Fruit fly (Drosophila melanogaster) ovary, adult (tissue): ENCODE data around the gene CG6299.

ENCODE experiments used
- CG17801 ChIP-seq: fragments of 200-800 bp; optimal IDR thresholded peaks from 2 replicates; lab custom pipeline; 2019; ENCODE audit warnings: missing biosample characterization, mild to moderate bottlenecking, missing genetic modification characterization, moderate library complexity; ENCODE audit not compliant: partially characterized antibody

Gene CG6299

dm6 chrX:15483010-15483802 is 20.7 kb downstream of the CG6299 start:
- no peak for TF ChIP-seq CG17801 (GFP tag; lab: Kevin White, UChicago)

dm6 chrX:15484451-15485032 is 22.0 kb downstream of the CG6299 start:
- TF ChIP-seq CG17801 (GFP tag; lab: Kevin White, UChicago): peak; percentile 10

dm6 chrX:15486682-15487081 is 24.2 kb downstream of the CG6299 start, which contains the start of gene Gmap:
TSS of gene Gmap (plus strand) at chrX:15486922.
- TF ChIP-seq CG17801 (GFP tag; lab: Kevin White, UChicago): peak; percentile 39

dm6 chrX:15490519-15490918 is 28.0 kb downstream of the CG6299 start:
- TF ChIP-seq CG17801 (GFP tag; lab: Kevin White, UChicago): no peak

- no peak for TF ChIP-seq CG17801 (GFP tag; lab: Kevin White, UChicago)
Observed at dm6 chrX:15495600-15496379, 33.3 kb downstream of the CG6299 start.

- TF ChIP-seq CG17801 (GFP tag; lab: Kevin White, UChicago): no peak
Observed at dm6 chrX:15496651-15497409, 34.3 kb downstream of the CG6299 start.

- TF ChIP-seq CG17801 (GFP tag; lab: Kevin White, UChicago): peak; percentile 80
Observed at dm6 chrX:15497440-15498271, 35.1 kb downstream of the CG6299 start.

dm6 chrX:15498791-15499190 is 36.3 kb downstream of the CG6299 start:
- TF ChIP-seq CG17801 (GFP tag; lab: Kevin White, UChicago): peak; percentile 79

- no peak for TF ChIP-seq CG17801 (GFP tag; lab: Kevin White, UChicago)
Observed at dm6 chrX:15499996-15500904, 37.7 kb downstream of the CG6299 start.

dm6 chrX:15501706-15502267 is 39.3 kb downstream of the CG6299 start:
- no peak for TF ChIP-seq CG17801 (GFP tag; lab: Kevin White, UChicago)

dm6 chrX:15502864-15503263 is 40.3 kb downstream of the CG6299 start:
- no peak for TF ChIP-seq CG17801 (GFP tag; lab: Kevin White, UChicago)

- peak; percentile 24 for TF ChIP-seq CG17801 (GFP tag; lab: Kevin White, UChicago)
Observed at dm6 chrX:15511399-15511798, 48.9 kb downstream of the CG6299 start.
